Fruit fly (Drosophila melanogaster): ENCODE data around the gene gdl-ORF39.
A peak's percentile ranks its signal among the peaks of the same experiment; 100 is the strongest.

gdl-ORF39 gene

dm6 chr3L:15514405-15514804 lies 5.2 kb downstream of the gdl-ORF39 start (continued):
- TF ChIP-seq CG6813 (GFP tag; optimal IDR thresholded peaks at IDR 0.05) (no peak), CG9817 (tag; optimal IDR thresholded peaks at IDR 0.05) (no peak), hbn (GFP tag; IDR thresholded peaks at IDR 0.05; ENCODE audit: partially characterized antibody) (peak; percentile 25; the same call in 1 of the 2 replicates), Doc2 (GFP tag; IDR thresholded peaks at IDR 0.05) (no peak), nmo (GFP tag; optimal IDR thresholded peaks at IDR 0.05) (no peak), kay (GFP tag; optimal IDR thresholded peaks at IDR 0.05) (no peak), CG8281 (tag; optimal IDR thresholded peaks at IDR 0.05) (no peak), mam (GFP tag; optimal IDR thresholded peaks at IDR 0.05) (no peak), CG13775 (GFP tag; optimal IDR thresholded peaks at IDR 0.05) (no peak), CG7372 (GFP tag; IDR thresholded peaks at IDR 0.05) (no peak), CG18764 (GFP tag; optimal IDR thresholded peaks at IDR 0.05) (no peak), ro (GFP tag; IDR thresholded peaks at IDR 0.05) (no peak), sim (GFP tag; IDR thresholded peaks at IDR 0.05) (no peak), CG18619 (GFP tag; optimal IDR thresholded peaks at IDR 0.05) (no peak), CG4424 (GFP tag; optimal IDR thresholded peaks at IDR 0.05) (no peak), CG17829 (tag; optimal IDR thresholded peaks at IDR 0.05) (no peak), CG7839 (tag; optimal IDR thresholded peaks at IDR 0.05) (no peak), Max (GFP tag; optimal IDR thresholded peaks at IDR 0.05) (peak; percentile 35), klu (GFP tag; IDR thresholded peaks at IDR 0.05) (no peak), org-1 (GFP tag; optimal IDR thresholded peaks at IDR 0.05) (no peak), Eip74EF (GFP tag; optimal IDR thresholded peaks at IDR 0.05) (no peak), CG8290 (GFP tag; optimal IDR thresholded peaks at IDR 0.05) (peak; percentile 6), CG8290 (tag; optimal IDR thresholded peaks at IDR 0.05) (peak in 1 of 2 experiments; percentile 19), CG42726 (GFP tag; IDR thresholded peaks at IDR 0.05; ENCODE audit: partially characterized antibody) (no peak), bigmax (GFP tag; optimal IDR thresholded peaks at IDR 0.05) (no peak), Nf-YC (tag; optimal IDR thresholded peaks at IDR 0.05) (no peak), Dbx (GFP tag; IDR thresholded peaks at IDR 0.05) (no peak), sens (GFP tag) (peak; percentile 61), Gug (GFP tag; IDR thresholded peaks at IDR 0.05) (no peak), ab (GFP tag; optimal IDR thresholded peaks at IDR 0.05) (no peak), Usf (GFP tag; optimal IDR thresholded peaks at IDR 0.05) (no peak), lola (GFP tag; optimal IDR thresholded peaks at IDR 0.05) (no peak), CG11560 (tag; IDR thresholded peaks at IDR 0.05) (no peak), CG15601 (tag; optimal IDR thresholded peaks at IDR 0.05) (no peak), slou (GFP tag; optimal IDR thresholded peaks at IDR 0.05) (no peak), Side (GFP tag; optimal IDR thresholded peaks at IDR 0.05) (peak; percentile 11), CG13287 (GFP tag; IDR thresholded peaks at IDR 0.05; ENCODE audit: partially characterized antibody) (peak; percentile 68), zen2 (GFP tag; IDR thresholded peaks at IDR 0.05; ENCODE audit: partially characterized antibody) (no peak; the same call in 2 of the 3 replicates), ci (GFP tag; IDR thresholded peaks at IDR 0.05) (peak; percentile 27; the same call in 1 of the 3 replicates), bbx (GFP tag; IDR thresholded peaks at IDR 0.05; ENCODE audit: partially characterized antibody) (no peak), Sry-δ (GFP tag; optimal IDR thresholded peaks at IDR 0.05) (no peak), hb (GFP tag; IDR thresholded peaks at IDR 0.05; ENCODE audit: partially characterized antibody) (no peak), Dad (GFP tag; optimal IDR thresholded peaks at IDR 0.05) (no peak), CG11093 (GFP tag; IDR thresholded peaks at IDR 0.05) (no peak), Dip2 (GFP tag; IDR thresholded peaks at IDR 0.05) (no peak), CG13624 (GFP tag; optimal IDR thresholded peaks at IDR 0.05) (no peak), CG31224 (GFP tag; IDR thresholded peaks at IDR 0.05) (no peak), peb (GFP tag; IDR thresholded peaks at IDR 0.05) (no peak), CG2199 (GFP tag; IDR thresholded peaks at IDR 0.05) (peak; percentile 40; the same call in 1 of the 3 replicates), otp (GFP tag; IDR thresholded peaks at IDR 0.05) (peak; percentile 38; the same call in 1 of the 3 replicates), onecut (GFP tag; IDR thresholded peaks at IDR 0.05) (no peak), ems (GFP tag; optimal IDR thresholded peaks at IDR 0.05) (no peak)

Measured in whole organism, embryonic.